Fruit fly (Drosophila melanogaster) whole organism, adult: ENCODE data around the gene mor.

Experiments used
- CG11617 ChIP-seq: fragments of 200-800 bp; sonication (Bioruptor generic); optimal IDR thresholded peaks from 2 replicates; lab custom pipeline; 2017; ENCODE audit warnings: mild to moderate bottlenecking, missing biosample characterization, missing genetic modification reagents, missing genetic modification characterization
- CG12768 ChIP-seq: fragments of 200-800 bp; sonication (Bioruptor generic); optimal IDR thresholded peaks from 2 replicates; lab custom pipeline; 2017; ENCODE audit warnings: missing biosample characterization, missing genetic modification characterization, mild to moderate bottlenecking, moderate library complexity, missing genetic modification reagents
- CG1620 ChIP-seq: fragments of 200-800 bp; sonication (Bioruptor generic); optimal IDR thresholded peaks from 2 replicates; lab custom pipeline; 2016; ENCODE audit warnings: missing biosample characterization, missing genetic modification characterization
- CG33017 ChIP-seq: fragments of 200-800 bp; sonication (Bioruptor generic); optimal IDR thresholded peaks from 2 replicates; lab custom pipeline; 2018; ENCODE audit warnings: missing biosample characterization, mild to moderate bottlenecking, missing genetic modification characterization, moderate library complexity
- CG5204 ChIP-seq: fragments of 200-800 bp; sonication (Bioruptor generic); optimal IDR thresholded peaks from 2 replicates; lab custom pipeline; 2016; ENCODE audit warnings: missing biosample characterization, missing genetic modification characterization
- CG7101 ChIP-seq: fragments of 200-800 bp; sonication (Bioruptor generic); optimal IDR thresholded peaks from 2 replicates; lab custom pipeline; 2018; ENCODE audit warnings: missing biosample characterization, mild to moderate bottlenecking, missing genetic modification characterization, moderate library complexity
- Crg-1 ChIP-seq: fragments of 200-800 bp; sonication (Bioruptor generic); optimal IDR thresholded peaks from 2 replicates; lab custom pipeline; 2016; ENCODE audit warnings: missing biosample characterization, missing genetic modification characterization
- Mnt ChIP-seq: fragments of 200-800 bp; sonication (Bioruptor generic); optimal IDR thresholded peaks from 2 replicates; lab custom pipeline; 2016; ENCODE audit warnings: missing biosample characterization, mild to moderate bottlenecking, missing genetic modification characterization
- cic ChIP-seq: fragments of 200-800 bp; sonication (Bioruptor generic); optimal IDR thresholded peaks from 2 replicates; lab custom pipeline; 2017; ENCODE audit warnings: missing biosample characterization, mild to moderate bottlenecking, missing genetic modification characterization, moderate library complexity
- cnc ChIP-seq, 2 experiments: fragments of >200 bp; optimal IDR thresholded peaks; 2 replicates each; lab custom pipeline; 2017
- kay ChIP-seq: fragments of 200-800 bp; sonication (Bioruptor generic); peaks from one replicate; lab custom pipeline; 2016; ENCODE audit warnings: missing biosample characterization, missing genetic modification characterization, borderline replicate concordance
- pad ChIP-seq: fragments of 200-800 bp; sonication (Bioruptor generic); optimal IDR thresholded peaks from 3 replicates; lab custom pipeline; 2017; ENCODE audit warnings: missing biosample characterization, missing genetic modification characterization, mild to moderate bottlenecking, moderate library complexity, missing genetic modification reagents
- tj ChIP-seq: fragments of 200-800 bp; sonication (Bioruptor generic); optimal IDR thresholded peaks from 3 replicates; lab custom pipeline; 2017; ENCODE audit warnings: missing biosample characterization, mild to moderate bottlenecking, missing genetic modification characterization, moderate library complexity

DNA sequence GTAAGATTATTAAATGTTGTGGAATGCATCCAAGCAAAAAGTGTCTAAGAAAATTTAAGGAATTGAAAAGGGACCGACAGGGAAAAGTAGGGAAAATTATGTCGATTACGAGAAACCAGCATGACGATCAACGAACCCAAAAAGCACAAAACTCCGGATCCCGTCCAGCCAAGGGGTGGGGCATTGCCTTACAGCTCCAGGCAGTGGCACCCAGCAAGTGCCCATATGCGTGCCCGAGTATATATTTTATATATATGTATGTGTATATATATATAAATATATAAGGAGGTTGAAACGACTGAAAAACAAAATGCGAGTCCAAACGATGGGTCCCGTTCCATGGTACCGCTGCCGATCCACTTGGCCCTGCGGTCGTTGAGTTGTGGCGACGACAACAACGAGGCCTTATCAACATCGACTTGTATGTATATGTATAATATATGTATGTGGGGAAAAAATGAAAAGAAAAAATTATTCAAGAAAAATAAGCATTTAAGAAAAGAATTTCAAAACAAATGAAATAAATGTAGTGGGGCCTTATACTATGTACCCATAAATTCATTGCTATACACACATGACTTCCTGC, 14.4 kb upstream of the mor start:
- TF ChIP-seq CG33017 (no peak), pad (GFP tag; lab: Kevin White, UChicago) (no peak), CG5204 (no peak), CG7101 (no peak), tj (no peak), Mnt (GFP tag; lab: Kevin White, UChicago) (no peak), CG11617 (no peak), cnc (optimal IDR thresholded peaks at IDR 0.05; lab: Kevin White, UChicago) (no peak), cic (GFP tag; lab: Kevin White, UChicago) (peak; percentile 16), kay (GFP tag; lab: Kevin White, UChicago) (peak; percentile 65), CG12768 (GFP tag; lab: Kevin White, UChicago) (no peak), Crg-1 (GFP tag; lab: Kevin White, UChicago) (no peak), CG1620 (no peak)
